Fruit fly (Drosophila melanogaster): ENCODE results near the gene CG34288.

Gene CG34288

DNA sequence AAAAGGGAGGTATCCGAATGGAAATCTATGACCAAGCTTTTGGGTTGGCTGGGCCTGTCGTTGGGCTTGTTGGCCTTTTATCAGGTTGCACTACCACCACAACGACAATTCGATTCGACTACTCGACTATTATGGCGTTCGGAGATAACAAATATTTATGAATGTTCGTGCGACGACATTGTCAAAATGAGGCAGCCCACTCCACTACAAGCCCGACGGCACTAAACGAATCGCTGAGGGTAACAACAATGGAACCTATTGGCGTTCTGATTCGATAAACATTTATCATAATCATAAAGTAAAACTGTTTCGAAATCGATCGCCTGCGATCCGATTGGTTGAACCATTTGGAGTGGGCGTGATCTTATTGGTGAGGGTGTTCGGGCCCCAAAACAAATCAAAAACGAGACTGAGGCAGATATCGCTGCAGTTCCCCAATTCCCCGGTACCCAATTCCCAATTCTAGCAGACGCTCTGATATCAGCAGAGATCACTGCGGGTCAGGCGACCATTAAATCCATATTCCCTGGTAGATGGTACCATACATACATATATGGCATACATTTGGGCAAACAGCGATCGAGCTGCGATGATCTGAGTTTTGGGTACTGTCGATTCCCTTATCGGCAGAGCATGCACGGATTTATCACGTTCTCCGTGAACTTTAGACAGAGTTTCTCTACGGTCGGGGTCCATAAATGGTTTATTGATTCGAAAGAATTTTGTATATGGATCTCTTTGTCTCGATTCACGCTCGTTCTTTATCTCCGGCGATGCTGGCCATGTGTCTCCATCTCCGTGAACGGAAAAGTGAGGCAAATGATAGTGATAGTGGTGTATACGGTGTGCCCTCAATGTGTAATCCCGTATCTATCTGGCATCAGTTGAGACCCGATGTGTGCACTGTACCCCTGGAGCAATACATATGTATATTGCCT is 7.6 kb upstream of the CG34288 start:
- peak; percentile 48 for TF ChIP-seq kay (GFP tag; ENCODE audit: borderline replicate concordance)
- no peak for TF ChIP-seq CG7045 (GFP tag; optimal IDR thresholded peaks at IDR 0.05)
- no peak for TF ChIP-seq ovo (GFP tag; optimal IDR thresholded peaks at IDR 0.05)
- no peak for TF ChIP-seq toe (GFP tag; optimal IDR thresholded peaks at IDR 0.05)
- peak; percentile 1 for TF ChIP-seq cic (GFP tag; optimal IDR thresholded peaks at IDR 0.05)
- TF ChIP-seq CG5204 (GFP tag; optimal IDR thresholded peaks at IDR 0.05), result no peak
- TF ChIP-seq Clk (GFP tag; optimal IDR thresholded peaks at IDR 0.05), result no peak
- no peak for TF ChIP-seq CG33017 (tag; optimal IDR thresholded peaks at IDR 0.05)

- TF ChIP-seq CG5204 (GFP tag; optimal IDR thresholded peaks at IDR 0.05), result no peak
- TF ChIP-seq Clk (GFP tag; optimal IDR thresholded peaks at IDR 0.05), result no peak
- TF ChIP-seq CG11617 (GFP tag; optimal IDR thresholded peaks at IDR 0.05), result no peak
- TF ChIP-seq Hr96 (GFP tag; optimal IDR thresholded peaks at IDR 0.05), result no peak
- no peak for TF ChIP-seq toe (GFP tag; optimal IDR thresholded peaks at IDR 0.05)
- no peak for TF ChIP-seq bab1 (GFP tag; optimal IDR thresholded peaks at IDR 0.05)
- no peak for TF ChIP-seq tj (GFP tag; optimal IDR thresholded peaks at IDR 0.05)
- no peak for TF ChIP-seq CG7045 (GFP tag; optimal IDR thresholded peaks at IDR 0.05)
- no peak for TF ChIP-seq kay (GFP tag; ENCODE audit: borderline replicate concordance)
- TF ChIP-seq ovo (GFP tag; optimal IDR thresholded peaks at IDR 0.05), result no peak
- TF ChIP-seq cnc (optimal IDR thresholded peaks at IDR 0.05), result no peak
- TF ChIP-seq CG1620 (GFP tag; optimal IDR thresholded peaks at IDR 0.05), result no peak
- TF ChIP-seq pad (GFP tag; optimal IDR thresholded peaks at IDR 0.05), result no peak
- TF ChIP-seq cic (GFP tag; optimal IDR thresholded peaks at IDR 0.05), result no peak
Observed at dm6 chr3R:22449871-22450424, 2.9 kb upstream of the CG34288 start.

DNA sequence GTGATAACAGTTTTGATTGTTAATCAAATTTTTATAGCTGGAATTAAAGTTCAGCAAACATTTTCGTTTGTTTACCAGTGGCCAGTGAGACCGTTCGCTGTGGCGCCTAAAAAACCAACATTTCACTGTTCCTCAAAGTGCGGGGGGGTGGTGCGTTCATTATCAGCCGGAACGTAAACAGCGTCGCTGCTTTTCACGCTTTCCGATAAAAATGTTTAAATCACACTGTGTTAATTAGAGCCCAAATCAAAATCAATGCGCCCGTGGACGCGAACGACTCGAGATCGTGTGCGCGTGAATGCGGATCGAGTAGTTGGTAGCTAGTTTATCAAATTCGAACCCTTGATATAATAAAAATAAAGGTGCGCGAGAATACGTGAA is 801 bp upstream of the CG34288 start, which contains the start of gene CG34376:
CG34376 (plus strand) TSS at position 226 of the 381 bp plus-strand sequence.
- no peak for TF ChIP-seq CG7045 (GFP tag; optimal IDR thresholded peaks at IDR 0.05)
- no peak for TF ChIP-seq CG14711 (tag; optimal IDR thresholded peaks at IDR 0.05)
- TF ChIP-seq CG1620 (GFP tag; optimal IDR thresholded peaks at IDR 0.05), result no peak
- TF ChIP-seq toe (GFP tag; optimal IDR thresholded peaks at IDR 0.05), result no peak
- peak; percentile 15 for TF ChIP-seq CG7101 (tag; optimal IDR thresholded peaks at IDR 0.05)
- TF ChIP-seq cnc (optimal IDR thresholded peaks at IDR 0.05), result no peak
- peak; percentile 79 for TF ChIP-seq Mnt (GFP tag; optimal IDR thresholded peaks at IDR 0.05)
- TF ChIP-seq tj (GFP tag; optimal IDR thresholded peaks at IDR 0.05), result no peak
- TF ChIP-seq bab1 (GFP tag; optimal IDR thresholded peaks at IDR 0.05), result peak; percentile 48
- no peak for TF ChIP-seq CG33017 (tag; optimal IDR thresholded peaks at IDR 0.05)
- TF ChIP-seq pad (GFP tag; optimal IDR thresholded peaks at IDR 0.05), result no peak
- TF ChIP-seq Hr96 (GFP tag; optimal IDR thresholded peaks at IDR 0.05), result peak; percentile 61
- TF ChIP-seq cic (GFP tag; optimal IDR thresholded peaks at IDR 0.05), result peak; percentile 60
- TF ChIP-seq kay (GFP tag; ENCODE audit: borderline replicate concordance), result no peak
- peak; percentile 27 for TF ChIP-seq Crg-1 (GFP tag; optimal IDR thresholded peaks at IDR 0.05)
- TF ChIP-seq ovo (GFP tag; optimal IDR thresholded peaks at IDR 0.05), result no peak
- TF ChIP-seq CG12768 (GFP tag; optimal IDR thresholded peaks at IDR 0.05), result peak; percentile 74
- TF ChIP-seq Clk (GFP tag; optimal IDR thresholded peaks at IDR 0.05), result no peak
- TF ChIP-seq CG11617 (GFP tag; optimal IDR thresholded peaks at IDR 0.05), result peak; percentile 21
- TF ChIP-seq CG5204 (GFP tag; optimal IDR thresholded peaks at IDR 0.05), result peak; percentile 8

dm6 chr3R:22446493-22446892 is 570 bp downstream of the CG34288 start, which contains the start of gene CG12499:
CG12499 (minus strand) TSS chr3R:22446587.
- peak; percentile 93 for TF ChIP-seq Mnt (GFP tag; optimal IDR thresholded peaks at IDR 0.05)
- peak; percentile 3 for TF ChIP-seq bab1 (GFP tag; optimal IDR thresholded peaks at IDR 0.05)
- TF ChIP-seq tj (GFP tag; optimal IDR thresholded peaks at IDR 0.05), result no peak
- TF ChIP-seq kay (GFP tag; ENCODE audit: borderline replicate concordance), result peak; percentile 93

dm6 chr3R:22438301-22438700 is 8.8 kb downstream of the CG34288 start:
- TF ChIP-seq CG5204 (GFP tag; optimal IDR thresholded peaks at IDR 0.05) (no peak), CG7045 (GFP tag; optimal IDR thresholded peaks at IDR 0.05) (no peak), bab1 (GFP tag; optimal IDR thresholded peaks at IDR 0.05) (no peak), tj (GFP tag; optimal IDR thresholded peaks at IDR 0.05) (no peak), CG7101 (tag; optimal IDR thresholded peaks at IDR 0.05) (no peak)

- TF ChIP-seq Crg-1 (GFP tag; optimal IDR thresholded peaks at IDR 0.05) (no peak), CG33017 (tag; optimal IDR thresholded peaks at IDR 0.05) (no peak), Hr96 (GFP tag; optimal IDR thresholded peaks at IDR 0.05) (no peak), CG7101 (tag; optimal IDR thresholded peaks at IDR 0.05) (no peak), pad (GFP tag; optimal IDR thresholded peaks at IDR 0.05) (no peak), cic (GFP tag; optimal IDR thresholded peaks at IDR 0.05) (no peak), Clk (GFP tag; optimal IDR thresholded peaks at IDR 0.05) (no peak), tj (GFP tag; optimal IDR thresholded peaks at IDR 0.05) (no peak), CG11617 (GFP tag; optimal IDR thresholded peaks at IDR 0.05) (no peak)
Observed at dm6 chr3R:22436050-22436449, 11.0 kb downstream of the CG34288 start, which contains the start of gene CG13847. CG13847 (minus strand) TSS chr3R:22436150.

All from whole organism, adult.